Worm (Caenorhabditis elegans): ENCODE data around the gene rpb-9.

Gene rpb-9

DNA sequence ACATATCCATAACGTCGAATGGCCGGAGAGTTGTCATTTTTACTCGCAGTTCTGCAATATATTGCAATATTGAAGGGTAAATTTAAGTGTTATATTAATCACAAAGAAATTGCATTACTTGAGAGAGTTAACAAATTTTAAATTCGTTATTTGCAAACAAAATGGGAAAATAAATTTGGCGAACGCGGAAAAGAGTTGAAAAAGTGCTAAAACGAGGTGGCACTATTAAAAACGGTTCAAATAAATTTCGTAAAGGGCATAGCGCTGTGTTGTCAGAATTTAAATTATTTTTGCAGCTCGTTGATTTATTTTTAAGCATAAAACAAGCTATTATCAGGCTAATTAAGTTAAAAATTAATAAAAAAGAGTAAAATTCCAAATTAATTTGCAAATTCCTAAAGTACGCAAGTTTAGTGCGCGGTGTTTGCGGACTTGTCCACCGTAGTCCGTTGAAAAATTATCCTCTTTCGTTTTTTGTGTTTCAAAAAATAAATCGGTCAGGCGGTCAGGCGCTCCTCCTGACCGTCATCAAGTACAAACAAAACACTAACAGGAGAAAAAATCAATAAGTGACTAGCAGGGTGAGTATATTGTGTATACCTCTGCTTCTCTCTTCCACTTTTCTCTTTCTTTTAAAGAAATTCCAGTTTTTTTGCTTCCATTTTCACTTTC is 28.6 kb downstream of the rpb-9 start, which contains the start of the genes natb-1 and abhd-12:
Gene natb-1, minus strand, starts transcription at position 51 of the 672 bp plus-strand sequence.
Gene abhd-12, plus strand, starts transcription at position 499 of the 672 bp plus-strand sequence.
- TF ChIP-seq nhr-80 (tag; optimal IDR thresholded peaks at IDR 0.05): peak; percentile 22
- TF ChIP-seq ztf-6 (GFP tag; IDR thresholded peaks at IDR 0.05): no peak
- TF ChIP-seq cebp-1 (GFP tag; IDR thresholded peaks at IDR 0.05): no peak
- TF ChIP-seq cebp-1 (tag; optimal IDR thresholded peaks at IDR 0.05): peak; percentile 46
- peak; percentile 10 for TF ChIP-seq F23B12.7 (tag; optimal IDR thresholded peaks at IDR 0.05; ENCODE audit: insufficient read depth)
- peak; percentile 1 for TF ChIP-seq lin-54 (GFP tag; optimal IDR thresholded peaks at IDR 0.05)
- TF ChIP-seq ztf-18 (tag; optimal IDR thresholded peaks at IDR 0.05): peak; percentile 3
- TF ChIP-seq attf-5 (GFP tag; optimal IDR thresholded peaks at IDR 0.05): peak; percentile 91
- TF ChIP-seq snpc-4 (GFP tag; optimal IDR thresholded peaks at IDR 0.05): no peak
- peak in 2 of 4 experiments; percentile 18 to 19 for TF ChIP-seq snpc-4 (tag; optimal IDR thresholded peaks at IDR 0.05)
- TF ChIP-seq F57C9.4 (tag; optimal IDR thresholded peaks at IDR 0.05): no peak
- no peak for TF ChIP-seq zim-3 (tag; optimal IDR thresholded peaks at IDR 0.05)
- TF ChIP-seq lsl-1 (GFP tag; optimal IDR thresholded peaks at IDR 0.05): peak; percentile 57

DNA sequence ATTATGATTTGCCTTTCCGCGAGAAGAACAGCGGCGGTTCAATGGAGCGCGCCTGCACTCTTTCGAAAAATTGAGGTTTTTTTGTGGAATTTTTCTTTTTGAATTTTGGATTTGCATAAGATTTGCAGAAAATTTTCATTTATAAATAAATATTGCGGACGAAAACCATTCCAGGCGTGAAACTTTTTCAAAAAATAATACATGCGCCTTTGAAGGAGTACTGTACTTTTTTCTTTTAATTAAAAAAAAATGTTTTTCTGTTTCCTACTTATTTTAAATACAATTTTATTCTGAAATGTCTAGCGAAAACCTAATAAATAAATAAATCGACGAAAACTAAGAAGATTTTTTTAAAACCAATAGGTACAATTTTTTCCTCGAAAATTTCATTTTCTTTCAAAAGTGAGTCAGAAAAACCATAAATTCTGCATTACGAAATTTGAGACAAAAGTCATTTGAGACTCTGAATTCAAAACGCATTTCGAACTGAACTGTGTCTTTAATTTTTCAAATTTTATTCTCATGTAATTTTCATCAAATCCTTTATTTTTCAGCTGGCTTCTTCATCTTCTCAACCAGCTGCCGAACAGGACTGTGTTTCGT is 31.1 kb downstream of the rpb-9 start, which contains the start of gene F26D11.1:
Gene F26D11.1, plus strand, starts transcription at position 553 of the 603 bp plus-strand sequence.
- peak; percentile 77 for TF ChIP-seq xnd-1 (tag; optimal IDR thresholded peaks at IDR 0.05)
- TF ChIP-seq aptf-2 (GFP tag; conservative IDR thresholded peaks at IDR 0.05): no peak
- TF ChIP-seq madf-6 (GFP tag; IDR thresholded peaks at IDR 0.05): peak; percentile 82
- no peak for TF ChIP-seq snpc-4 (GFP tag; optimal IDR thresholded peaks at IDR 0.05)
- no peak for TF ChIP-seq snpc-4 (tag; optimal IDR thresholded peaks at IDR 0.05)
- peak; percentile 87 for TF ChIP-seq madf-8 (GFP tag; conservative IDR thresholded peaks at IDR 0.05)
- TF ChIP-seq lsl-1 (GFP tag; optimal IDR thresholded peaks at IDR 0.05): peak; percentile 74

DNA sequence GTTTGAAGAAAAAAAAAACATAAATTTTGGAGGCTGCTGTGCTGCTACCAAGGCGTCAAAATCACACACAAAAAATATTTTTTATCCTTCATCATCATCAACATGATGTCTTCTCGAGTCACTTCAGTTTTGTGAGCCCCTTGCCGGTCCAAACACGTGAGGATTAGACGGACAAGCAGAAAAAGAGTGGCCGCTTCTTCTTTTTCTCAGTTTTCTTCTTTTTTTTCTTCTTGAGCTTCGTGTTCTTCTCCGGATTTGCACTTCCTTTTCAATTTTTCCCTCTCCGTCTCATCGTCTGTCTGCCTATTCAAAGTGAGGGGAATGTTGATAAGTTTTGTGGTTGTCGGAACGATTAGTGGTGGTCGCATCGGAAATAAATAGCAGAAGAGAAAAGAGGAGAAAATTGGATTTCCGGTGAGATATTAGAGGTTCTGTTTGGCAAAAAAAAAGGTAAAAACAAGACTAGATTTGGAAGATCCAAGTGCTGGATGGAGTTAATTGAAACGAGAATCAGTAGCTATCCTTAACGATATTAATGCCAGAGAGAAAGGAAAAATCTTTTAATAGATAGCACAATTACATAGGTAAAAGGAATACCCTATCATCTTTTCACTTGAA is 31.7 kb downstream of the rpb-9 start:
- TF ChIP-seq pbrm-1 (GFP tag; IDR thresholded peaks at IDR 0.05) (no peak), K12H6.12 (tag; optimal IDR thresholded peaks at IDR 0.05) (peak; percentile 10), zfh-2 (GFP tag; conservative IDR thresholded peaks at IDR 0.05) (peak; percentile 56), somi-1 (GFP tag; optimal IDR thresholded peaks at IDR 0.05) (peak; percentile 20), cebp-1 (GFP tag; IDR thresholded peaks at IDR 0.05) (no peak), cebp-1 (tag; optimal IDR thresholded peaks at IDR 0.05) (peak; percentile 25), F57C9.4 (tag; optimal IDR thresholded peaks at IDR 0.05) (no peak)

DNA sequence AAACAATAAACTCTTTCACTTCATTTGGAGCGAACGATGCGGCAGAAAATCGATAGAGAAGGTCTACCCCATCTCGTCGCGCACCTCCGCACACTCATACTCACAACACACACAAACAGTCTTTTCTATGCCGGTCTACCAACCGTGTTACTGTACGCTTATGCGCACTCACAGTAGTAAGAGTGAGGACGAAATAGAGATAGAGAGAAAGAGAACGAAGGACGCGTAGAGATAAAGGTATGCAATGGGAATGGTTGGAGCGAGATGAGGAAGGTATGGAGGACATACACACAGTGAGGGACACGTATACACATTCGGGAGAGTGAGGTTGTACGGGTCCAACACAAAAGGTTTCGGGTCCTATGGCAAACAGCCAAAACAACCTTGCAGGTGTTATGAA is 33.3 kb downstream of the rpb-9 start:
- no peak for TF ChIP-seq C06A6.2 (GFP tag; conservative IDR thresholded peaks at IDR 0.05)
- TF ChIP-seq Y53G8AR.9 (GFP tag; conservative IDR thresholded peaks at IDR 0.05): no peak
- no peak for TF ChIP-seq cebp-1 (GFP tag; IDR thresholded peaks at IDR 0.05)
- peak; percentile 44 for TF ChIP-seq cebp-1 (tag; optimal IDR thresholded peaks at IDR 0.05)
- no peak for TF ChIP-seq mxl-1 (tag; optimal IDR thresholded peaks at IDR 0.05)
- TF ChIP-seq cebp-2 (GFP tag; IDR thresholded peaks at IDR 0.05): no peak
- 0 out of 2 replicates have a peak, but pooled peaks have one; percentile 22 for TF ChIP-seq mcd-1 (GFP tag; IDR thresholded peaks at IDR 0.05)
- TF ChIP-seq mel-28 (tag; optimal IDR thresholded peaks at IDR 0.05; ENCODE audit: borderline replicate concordance): no peak
- TF ChIP-seq attf-5 (GFP tag; optimal IDR thresholded peaks at IDR 0.05): peak; percentile 62
- no peak for TF ChIP-seq egl-18 (GFP tag; IDR thresholded peaks at IDR 0.05)
- TF ChIP-seq D2030.7 (GFP tag; IDR thresholded peaks at IDR 0.05): no peak
- no peak for TF ChIP-seq B0019.2 (GFP tag; conservative IDR thresholded peaks at IDR 0.05)
- peak; percentile 44; the same call in 1 of the 2 replicates for TF ChIP-seq hmg-1.2 (GFP tag; IDR thresholded peaks at IDR 0.05)
- TF ChIP-seq ama-1 (optimal IDR thresholded peaks at IDR 0.05): no peak
- TF ChIP-seq ama-1 (GFP tag; optimal IDR thresholded peaks at IDR 0.05): no peak
- no peak for TF ChIP-seq zim-3 (tag; optimal IDR thresholded peaks at IDR 0.05)
- no peak for TF ChIP-seq somi-1 (GFP tag; optimal IDR thresholded peaks at IDR 0.05)
- peak; percentile 44 for TF ChIP-seq nhr-80 (tag; optimal IDR thresholded peaks at IDR 0.05)
- TF ChIP-seq ets-4 (GFP tag; optimal IDR thresholded peaks at IDR 0.05): no peak
- no peak for TF ChIP-seq attf-3 (GFP tag; conservative IDR thresholded peaks at IDR 0.05)
- TF ChIP-seq sea-2 (GFP tag; IDR thresholded peaks at IDR 0.05): no peak
- no peak for TF ChIP-seq F37B4.10 (GFP tag; IDR thresholded peaks at IDR 0.05)
- TF ChIP-seq dox-1 (GFP tag; IDR thresholded peaks at IDR 0.05): peak; percentile 44; the same call in 1 of the 2 replicates
- no peak for TF ChIP-seq nfya-2 (GFP tag; IDR thresholded peaks at IDR 0.05)
- peak; percentile 49 for TF ChIP-seq ceh-27 (GFP tag; optimal IDR thresholded peaks at IDR 0.05)
- no peak for TF ChIP-seq snpc-4 (GFP tag; optimal IDR thresholded peaks at IDR 0.05)
- TF ChIP-seq snpc-4 (tag; optimal IDR thresholded peaks at IDR 0.05): peak in 2 of 4 experiments; percentile 14 to 22

Data from whole organism, young adult.